ENCODE assay signal across 3 fruit fly cellular contexts in genomic region chrX:4508072-4508644, dm6.
TF ChIP-seq lines count a peak whose summit lies in the region.

No protein-coding gene starts in this region.

- no peak for TF ChIP-seq CTCF in whole organism, embryonic (GFP tag; optimal IDR thresholded peaks at IDR 0.05; lab: Kevin White, UChicago)

TF ChIP-seq in whole organism, 6 proteins besides CTCF, POLR2A, EP300 and RAD21:
- no peak for TF ChIP-seq EcR (GFP tag; optimal IDR thresholded peaks at IDR 0.05; lab: Kevin White, UChicago)
- no peak for TF ChIP-seq psq (optimal IDR thresholded peaks at IDR 0.05; lab: Kevin White, UChicago)
- no peak for TF ChIP-seq usp (GFP tag; optimal IDR thresholded peaks at IDR 0.05; lab: Kevin White, UChicago)
- no peak for TF ChIP-seq pan (optimal IDR thresholded peaks at IDR 0.05; lab: Kevin White, UChicago)
- TF ChIP-seq Dll (optimal IDR thresholded peaks at IDR 0.05; lab: Kevin White, UChicago) = peak; percentile 9

TF ChIP-seq in whole organism, embryonic, 481 proteins besides CTCF, POLR2A, EP300 and RAD21:
- TF ChIP-seq CG16815 (GFP tag; optimal IDR thresholded peaks at IDR 0.05; lab: Kevin White, UChicago) = no peak
- peak; percentile 90 for TF ChIP-seq Nf-YC (tag; optimal IDR thresholded peaks at IDR 0.05; lab: Kevin White, UChicago)
- TF ChIP-seq Nf-YB (GFP tag; optimal IDR thresholded peaks at IDR 0.05; lab: Kevin White, UChicago) = peak; percentile 94
- peak; percentile 70 for TF ChIP-seq CG4360 (GFP tag; IDR thresholded peaks at IDR 0.05; lab: Robert Waterston, UW)
- TF ChIP-seq Adf1 (GFP tag; IDR thresholded peaks at IDR 0.05; lab: Robert Waterston, UW) = peak; percentile 75
- no peak for TF ChIP-seq CG14667 (GFP tag; IDR thresholded peaks at IDR 0.05; lab: Robert Waterston, UW)
- TF ChIP-seq CG6854 (GFP tag; optimal IDR thresholded peaks at IDR 0.05; lab: Kevin White, UChicago) = no peak
- TF ChIP-seq CG1024 (GFP tag; IDR thresholded peaks at IDR 0.05; lab: Robert Waterston, UW) = no peak
- peak; percentile 64 for TF ChIP-seq sqz (GFP tag; optimal IDR thresholded peaks at IDR 0.05; lab: Kevin White, UChicago)
- TF ChIP-seq oc (tag; optimal IDR thresholded peaks at IDR 0.05; lab: Kevin White, UChicago) = no peak
- no peak for TF ChIP-seq tll (GFP tag; optimal IDR thresholded peaks at IDR 0.05; lab: Kevin White, UChicago)
- TF ChIP-seq Taf1 (GFP tag; IDR thresholded peaks at IDR 0.05; lab: Robert Waterston, UW) = no peak
- peak; percentile 44 for TF ChIP-seq pros (GFP tag; optimal IDR thresholded peaks at IDR 0.05; lab: Kevin White, UChicago)
- no peak for TF ChIP-seq CG7928 (GFP tag; optimal IDR thresholded peaks at IDR 0.05; lab: Kevin White, UChicago)
- TF ChIP-seq Deaf1 (tag; optimal IDR thresholded peaks at IDR 0.05; lab: Kevin White, UChicago) = peak; percentile 18
- TF ChIP-seq seq (GFP tag; IDR thresholded peaks at IDR 0.05; lab: Robert Waterston, UW) = peak; percentile 65; the same call in 1 of the 2 replicates
- TF ChIP-seq fd102C (GFP tag; optimal IDR thresholded peaks at IDR 0.05; lab: Kevin White, UChicago) = no peak
- no peak for TF ChIP-seq CG5245 (GFP tag; optimal IDR thresholded peaks at IDR 0.05; lab: Kevin White, UChicago)
- TF ChIP-seq bcd (GFP tag; optimal IDR thresholded peaks at IDR 0.05; lab: Kevin White, UChicago) = no peak
- TF ChIP-seq yki (optimal IDR thresholded peaks at IDR 0.05; lab: Kevin White, UChicago) = peak; percentile 85
- no peak for TF ChIP-seq br (optimal IDR thresholded peaks at IDR 0.05; lab: Kevin White, UChicago)
- no peak for TF ChIP-seq sug (tag; optimal IDR thresholded peaks at IDR 0.05; lab: Kevin White, UChicago)
- TF ChIP-seq pan (optimal IDR thresholded peaks at IDR 0.05; lab: Kevin White, UChicago) = no peak
- no peak for TF ChIP-seq pan (GFP tag; optimal IDR thresholded peaks at IDR 0.05 in 1 of 2, IDR thresholded peaks at IDR 0.05 in 1 of 2)
- no peak for TF ChIP-seq CG9437 (GFP tag; optimal IDR thresholded peaks at IDR 0.05; lab: Kevin White, UChicago)
- TF ChIP-seq Dek (tag; optimal IDR thresholded peaks at IDR 0.05; lab: Kevin White, UChicago) = no peak
- no peak for TF ChIP-seq CG10979 (tag; optimal IDR thresholded peaks at IDR 0.05; lab: Kevin White, UChicago)
- peak; percentile 76 to 93 for TF ChIP-seq Trl (optimal IDR thresholded peaks at IDR 0.05; lab: Kevin White, UChicago)
- no peak for TF ChIP-seq Trl (GFP tag; optimal IDR thresholded peaks at IDR 0.05; lab: Kevin White, UChicago)
- peak; percentile 90 for TF ChIP-seq z (GFP tag; IDR thresholded peaks at IDR 0.05; lab: Robert Waterston, UW)
- TF ChIP-seq cg (GFP tag; optimal IDR thresholded peaks at IDR 0.05; lab: Kevin White, UChicago) = peak; percentile 69
TF ChIP-seq in whole organism, embryonic: peak in this region for 12.

TF ChIP-seq in whole organism, wandering third instar larva, 38 proteins besides CTCF, POLR2A, EP300 and RAD21:
- TF ChIP-seq GATAd (GFP tag; optimal IDR thresholded peaks at IDR 0.05; lab: Kevin White, UChicago) (no peak), Dfd (GFP tag; optimal IDR thresholded peaks at IDR 0.05; lab: Kevin White, UChicago) (no peak), brk (GFP tag; optimal IDR thresholded peaks at IDR 0.05; lab: Kevin White, UChicago) (no peak), N (GFP tag; optimal IDR thresholded peaks at IDR 0.05; lab: Kevin White, UChicago) (no peak), sage (GFP tag; optimal IDR thresholded peaks at IDR 0.05; lab: Kevin White, UChicago) (no peak), Hnf4 (GFP tag; optimal IDR thresholded peaks at IDR 0.05; lab: Kevin White, UChicago) (no peak), Myc (optimal IDR thresholded peaks at IDR 0.05; lab: Kevin White, UChicago) (no peak), Sp1 (GFP tag; optimal IDR thresholded peaks at IDR 0.05; lab: Kevin White, UChicago) (no peak), lola (GFP tag; optimal IDR thresholded peaks at IDR 0.05; lab: Kevin White, UChicago) (no peak), Hr83 (GFP tag; optimal IDR thresholded peaks at IDR 0.05; lab: Kevin White, UChicago; ENCODE audit: poor library complexity, severe bottlenecking) (no peak), Vsx2 (GFP tag; optimal IDR thresholded peaks at IDR 0.05; lab: Kevin White, UChicago; ENCODE audit: partially characterized antibody) (no peak), Rel (GFP tag; optimal IDR thresholded peaks at IDR 0.05; lab: Kevin White, UChicago) (no peak), Rel (tag; optimal IDR thresholded peaks at IDR 0.05; lab: Kevin White, UChicago) (no peak), Dif (GFP tag; optimal IDR thresholded peaks at IDR 0.05; lab: Kevin White, UChicago; ENCODE audit: partially characterized antibody) (peak; percentile 21), OdsH (GFP tag; optimal IDR thresholded peaks at IDR 0.05; lab: Kevin White, UChicago) (no peak), dl (GFP tag; optimal IDR thresholded peaks at IDR 0.05; lab: Kevin White, UChicago; ENCODE audit: insufficient read depth in 1 of 2, partially characterized antibody in 2 of 2) (peak; percentile 6 to 41), br (GFP tag; optimal IDR thresholded peaks at IDR 0.05; lab: Kevin White, UChicago) (no peak), woc (GFP tag; optimal IDR thresholded peaks at IDR 0.05; lab: Kevin White, UChicago) (no peak)
TF ChIP-seq in whole organism, wandering third instar larva: peak in this region for 2.
